Worm (Caenorhabditis elegans) whole organism, midembryonic: ENCODE data around the gene F56C9.10.

Experiments
- T22C8.4 ChIP-seq: fragments of 200-800 bp; sonication (Bioruptor generic); IDR thresholded peaks from 2 replicates; pipeline ENCODE4 v1.3.6; 2022; ENCODE audit warnings: missing genetic modification characterization, missing compliant biosample characterization
- cog-1 ChIP-seq: sonication (generic microtip); optimal IDR thresholded peaks from 2 replicates; lab custom pipeline; 2016; ENCODE audit warnings: missing genetic modification characterization, missing compliant biosample characterization
- flt-1 ChIP-seq: fragments of 200-800 bp; sonication (Bioruptor generic); IDR thresholded peaks from 2 replicates; pipeline ENCODE4 v1.3.6; 2022; ENCODE audit warnings: missing genetic modification characterization, missing compliant biosample characterization
- klf-2 ChIP-seq: fragments of 200-800 bp; sonication (Bioruptor generic); conservative IDR thresholded peaks from 2 replicates; pipeline ENCODE4 v1.3.6; 2022; ENCODE audit warnings: missing genetic modification reagents, missing genetic modification characterization, missing compliant biosample characterization
- med-1 ChIP-seq: sonication (generic microtip); optimal IDR thresholded peaks from 2 replicates; lab custom pipeline; 2017; ENCODE audit warnings: missing genetic modification characterization, mild to moderate bottlenecking, missing compliant biosample characterization, antibody characterized with exemption, missing genetic modification reagents; ENCODE audit not compliant: insufficient read depth
- ref-1 ChIP-seq: fragments of 200-800 bp; sonication (Bioruptor generic); conservative IDR thresholded peaks from 2 replicates; pipeline ENCODE4 v1.3.6; 2022; ENCODE audit warnings: missing genetic modification reagents, missing genetic modification characterization, missing compliant biosample characterization
- tab-1 ChIP-seq: fragments of 200-800 bp; sonication (Bioruptor generic); IDR thresholded peaks from 2 replicates; pipeline ENCODE4 v1.3.6; 2022; ENCODE audit warnings: missing genetic modification characterization, missing compliant biosample characterization
- ztf-23 ChIP-seq: fragments of 200-800 bp; sonication (Bioruptor generic); IDR thresholded peaks from 2 replicates; pipeline ENCODE4 v1.3.6; 2022; ENCODE audit warnings: missing genetic modification reagents, missing genetic modification characterization, missing compliant biosample characterization
- ztf-29 ChIP-seq: fragments of 200-800 bp; sonication (Bioruptor generic); IDR thresholded peaks from 2 replicates; pipeline ENCODE4 v1.3.6; 2022; ENCODE audit warnings: missing genetic modification reagents, missing genetic modification characterization, missing compliant biosample characterization

DNA sequence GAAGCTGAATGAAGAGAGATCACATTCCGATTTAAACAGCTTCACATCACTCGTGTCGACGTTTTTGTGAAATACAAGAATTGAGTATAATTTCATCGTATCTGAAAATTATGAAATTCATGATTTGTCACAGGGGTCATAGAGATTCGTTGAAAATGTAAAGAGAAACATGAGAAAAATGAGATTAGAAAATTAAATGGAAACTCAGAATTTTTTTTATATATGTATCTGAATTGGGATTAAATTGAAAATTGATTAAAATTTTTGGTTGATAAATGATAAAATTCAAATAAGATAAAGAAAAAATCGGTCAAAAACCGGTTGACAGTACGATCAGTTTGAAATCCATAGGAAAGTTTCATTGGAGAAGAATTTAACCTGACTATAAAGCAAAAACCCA is 47.6 kb downstream of the F56C9.10 start, which contains the start of gene ykt-6:
- TF ChIP-seq flt-1 (GFP tag; lab: Robert Waterston, UW) (no peak), klf-2 (GFP tag; lab: Robert Waterston, UW) (no peak), tab-1 (GFP tag; lab: Robert Waterston, UW) (no peak), ztf-29 (GFP tag; lab: Robert Waterston, UW) (no peak), med-1 (no peak), T22C8.4 (GFP tag; lab: Robert Waterston, UW) (no peak), ref-1 (no peak), cog-1 (no peak), ztf-23 (GFP tag; lab: Robert Waterston, UW) (no peak)
